Worm (Caenorhabditis elegans) whole organism, midembryonic: ENCODE measurements around the gene F07G11.1.
"Not testable (repeated sequence)": the region's sequence is repeated elsewhere in the genome, so short reads cannot be mapped to it uniquely, and the experiment has no call there.

Experiments used
- T22C8.4 ChIP-seq: fragments of 200-800 bp; sonication (Bioruptor generic); IDR thresholded peaks from 2 replicates; pipeline ENCODE4 v1.3.6; 2022; ENCODE audit warnings: missing genetic modification characterization, missing compliant biosample characterization
- cog-1 ChIP-seq: sonication (generic microtip); optimal IDR thresholded peaks from 2 replicates; lab custom pipeline; 2016; ENCODE audit warnings: missing genetic modification characterization, missing compliant biosample characterization
- flt-1 ChIP-seq: fragments of 200-800 bp; sonication (Bioruptor generic); IDR thresholded peaks from 2 replicates; pipeline ENCODE4 v1.3.6; 2022; ENCODE audit warnings: missing genetic modification characterization, missing compliant biosample characterization
- med-1 ChIP-seq: sonication (generic microtip); optimal IDR thresholded peaks from 2 replicates; lab custom pipeline; 2017; ENCODE audit warnings: missing genetic modification characterization, mild to moderate bottlenecking, missing compliant biosample characterization, antibody characterized with exemption, missing genetic modification reagents; ENCODE audit not compliant: insufficient read depth
- ref-1 ChIP-seq: fragments of 200-800 bp; sonication (Bioruptor generic); conservative IDR thresholded peaks from 2 replicates; pipeline ENCODE4 v1.3.6; 2022; ENCODE audit warnings: missing genetic modification reagents, missing genetic modification characterization, missing compliant biosample characterization
- ztf-23 ChIP-seq: fragments of 200-800 bp; sonication (Bioruptor generic); IDR thresholded peaks from 2 replicates; pipeline ENCODE4 v1.3.6; 2022; ENCODE audit warnings: missing genetic modification reagents, missing genetic modification characterization, missing compliant biosample characterization
- ztf-29 ChIP-seq: fragments of 200-800 bp; sonication (Bioruptor generic); IDR thresholded peaks from 2 replicates; pipeline ENCODE4 v1.3.6; 2022; ENCODE audit warnings: missing genetic modification reagents, missing genetic modification characterization, missing compliant biosample characterization

ce11 chrV:7345494-7345893 is 38.3 kb downstream of the F07G11.1 start, which contains the start of gene nhr-147:
- TF ChIP-seq cog-1 (tag; lab: Kevin White, UChicago); flt-1 (GFP tag; lab: Robert Waterston, UW); med-1 (GFP tag; lab: Kevin White, UChicago); T22C8.4 (GFP tag; lab: Robert Waterston, UW); ztf-23 (GFP tag; lab: Robert Waterston, UW); ztf-29 (GFP tag; lab: Robert Waterston, UW); ref-1: not testable (repeated sequence)
